Worm (Caenorhabditis elegans) whole organism, L4 larva: ENCODE data around the gene B0416.4.

ENCODE experiments used
- nhr-77 ChIP-seq: fragments of 150-350 bp; optimal IDR thresholded peaks from 2 replicates; lab custom pipeline; 2014; ENCODE audit warnings: missing biosample characterization, missing genetic modification characterization
- pqm-1 ChIP-seq: sonication (generic microtip); optimal IDR thresholded peaks from 2 replicates; lab custom pipeline; 2017; ENCODE audit warnings: missing biosample characterization, missing genetic modification characterization
- vab-7 ChIP-seq: fragments of 200-800 bp; sonication (Bioruptor generic); IDR thresholded peaks from 2 replicates; pipeline ENCODE4 v1.3.6; 2022; ENCODE audit warnings: missing genetic modification reagents, missing genetic modification characterization, missing compliant biosample characterization
- zag-1 ChIP-seq: fragments of 150-350 bp; optimal IDR thresholded peaks from 2 replicates; lab custom pipeline; 2014; ENCODE audit warnings: missing biosample characterization, missing genetic modification characterization

ce11 chrX:9266512-9266911 lies 12.2 kb upstream of the B0416.4 start:
- TF ChIP-seq pqm-1 (tag; lab: Kevin White, UChicago) (peak; percentile 14), vab-7 (no peak), zag-1 (tag; lab: Kevin White, UChicago) (no peak), nhr-77 (tag; lab: Kevin White, UChicago) (no peak)
